Worm (Caenorhabditis elegans): ENCODE data around the gene pat-2.

Gene pat-2

DNA sequence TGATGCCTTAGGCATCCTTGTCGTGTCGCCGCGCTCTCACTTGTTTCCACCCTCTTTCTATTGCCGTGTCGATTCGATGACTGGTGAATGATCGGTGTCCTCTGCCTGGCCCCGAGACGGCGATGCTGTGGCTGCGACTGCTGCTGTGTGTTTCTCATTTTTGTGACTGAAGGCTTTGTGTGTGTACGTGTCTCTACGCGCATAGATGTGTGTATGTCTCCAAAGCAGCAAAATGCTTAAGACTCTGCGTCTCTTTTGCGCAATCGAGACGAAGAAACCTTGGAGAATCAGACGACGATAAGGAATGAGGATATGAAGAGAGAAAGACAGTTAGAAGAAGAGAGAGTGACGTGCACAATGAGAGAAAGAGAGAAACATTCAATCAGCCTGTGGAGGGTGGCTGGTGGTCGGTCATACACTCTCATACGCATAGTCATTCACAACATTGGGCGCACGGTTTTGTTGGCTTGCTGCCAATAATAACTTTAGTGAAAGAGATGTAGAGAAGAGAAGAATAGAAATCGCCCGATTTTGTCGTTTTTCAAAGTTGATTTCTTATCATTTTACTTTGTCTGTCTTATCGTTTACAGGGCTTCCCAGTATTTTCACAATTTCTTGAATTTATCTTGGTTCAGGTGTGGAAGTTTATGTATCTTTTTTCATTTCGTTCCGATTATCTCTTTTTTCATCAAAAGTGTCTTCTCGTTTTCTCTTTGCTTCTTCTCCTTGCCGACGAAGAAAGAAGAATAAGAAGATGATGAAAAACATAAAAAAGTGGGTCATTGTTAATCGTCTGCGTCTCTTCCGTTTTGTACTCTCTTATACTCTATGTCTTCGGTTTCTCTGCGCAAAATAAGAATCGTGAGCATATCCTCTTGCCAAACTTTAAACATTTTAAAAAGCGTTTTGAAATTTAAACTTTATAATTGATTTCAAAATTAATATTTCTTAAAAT lies 16.6 kb upstream of the pat-2 start (continued):
- peak; percentile 94 for TF ChIP-seq B0336.3 (GFP tag; IDR thresholded peaks at IDR 0.05)
- no peak for TF ChIP-seq ccch-3 (GFP tag; optimal IDR thresholded peaks at IDR 0.05)
- no peak for TF ChIP-seq lsl-1 (GFP tag; optimal IDR thresholded peaks at IDR 0.05)
- peak; percentile 90 for TF ChIP-seq ceh-27 (GFP tag; optimal IDR thresholded peaks at IDR 0.05)
- TF ChIP-seq athp-1 (tag; optimal IDR thresholded peaks at IDR 0.05): peak; percentile 85
- peak; percentile 46 for TF ChIP-seq repo-1 (tag; optimal IDR thresholded peaks at IDR 0.05)
- TF ChIP-seq nhr-90 (tag; optimal IDR thresholded peaks at IDR 0.05): peak; percentile 85
- no peak for TF ChIP-seq T07F8.4 (tag; optimal IDR thresholded peaks at IDR 0.05)
- TF ChIP-seq hsf-1 (GFP tag; IDR thresholded peaks at IDR 0.05): no peak
- TF ChIP-seq hmg-1.2 (GFP tag; IDR thresholded peaks at IDR 0.05): peak; percentile 91
- TF ChIP-seq lag-1 (GFP tag; IDR thresholded peaks at IDR 0.05): 0 out of 2 replicates have a peak, but pooled peaks have one; percentile 56
- TF ChIP-seq F10E7.11 (tag; optimal IDR thresholded peaks at IDR 0.05): no peak
- no peak for TF ChIP-seq F52B5.7 (tag; optimal IDR thresholded peaks at IDR 0.05)
- no peak for TF ChIP-seq xnd-1 (tag; optimal IDR thresholded peaks at IDR 0.05)
- no peak for TF ChIP-seq hlh-26 (GFP tag; conservative IDR thresholded peaks at IDR 0.05)
- TF ChIP-seq mxl-1 (tag; optimal IDR thresholded peaks at IDR 0.05): no peak
- TF ChIP-seq Y67H2A.10 (GFP tag; conservative IDR thresholded peaks at IDR 0.05): no peak
- peak; percentile 77 for TF ChIP-seq ztf-18 (tag; optimal IDR thresholded peaks at IDR 0.05)
- TF ChIP-seq sea-2 (GFP tag; IDR thresholded peaks at IDR 0.05): no peak
- no peak for TF ChIP-seq hlh-12 (tag; optimal IDR thresholded peaks at IDR 0.05)
- peak; percentile 33; the same call in 1 of the 2 replicates for TF ChIP-seq rcor-1 (GFP tag; IDR thresholded peaks at IDR 0.05)
- TF ChIP-seq snpc-1.3 (tag; optimal IDR thresholded peaks at IDR 0.05; ENCODE audit: insufficient read depth): peak; percentile 48
- TF ChIP-seq lin-40 (tag; optimal IDR thresholded peaks at IDR 0.05): peak; percentile 96
- peak; percentile 98 for TF ChIP-seq atf-7 (tag; optimal IDR thresholded peaks at IDR 0.05)
- TF ChIP-seq lin-26 (GFP tag; IDR thresholded peaks at IDR 0.05): peak; percentile 75; the same call in 1 of the 2 replicates
- peak; percentile 67 for TF ChIP-seq lin-54 (GFP tag; optimal IDR thresholded peaks at IDR 0.05)
- peak; percentile 84 for TF ChIP-seq ztf-26 (tag; optimal IDR thresholded peaks at IDR 0.05)
- TF ChIP-seq aptf-3 (GFP tag; IDR thresholded peaks at IDR 0.05): no peak
- TF ChIP-seq dox-1 (GFP tag; IDR thresholded peaks at IDR 0.05): peak; percentile 88
- no peak for TF ChIP-seq nfya-1 (tag; optimal IDR thresholded peaks at IDR 0.05; ENCODE audit: borderline replicate concordance, insufficient read depth)
- peak; percentile 17; the same call in 1 of the 2 replicates for TF ChIP-seq attf-3 (GFP tag; conservative IDR thresholded peaks at IDR 0.05)
- TF ChIP-seq nhr-27 (tag; optimal IDR thresholded peaks at IDR 0.05): no peak
- no peak for TF ChIP-seq mes-4 (tag; optimal IDR thresholded peaks at IDR 0.05)
- no peak for TF ChIP-seq ZK185.1 (tag; optimal IDR thresholded peaks at IDR 0.05; ENCODE audit: poor library complexity, severe bottlenecking)
- no peak for TF ChIP-seq aptf-2 (GFP tag; conservative IDR thresholded peaks at IDR 0.05)
- TF ChIP-seq F57C9.4 (tag; optimal IDR thresholded peaks at IDR 0.05): no peak
- TF ChIP-seq pha-4 (tag; optimal IDR thresholded peaks at IDR 0.05): peak; percentile 90
- no peak for TF ChIP-seq cebp-1 (GFP tag; IDR thresholded peaks at IDR 0.05)
- peak; percentile 92 for TF ChIP-seq cebp-1 (tag; optimal IDR thresholded peaks at IDR 0.05)
- TF ChIP-seq B0019.2 (GFP tag; conservative IDR thresholded peaks at IDR 0.05): no peak
- TF ChIP-seq snpc-3.4 (tag; optimal IDR thresholded peaks at IDR 0.05): peak; percentile 53
- peak; percentile 37; the same call in 1 of the 2 replicates for TF ChIP-seq ceh-100 (GFP tag; IDR thresholded peaks at IDR 0.05)
- no peak for TF ChIP-seq mel-28 (tag; optimal IDR thresholded peaks at IDR 0.05; ENCODE audit: borderline replicate concordance)
- TF ChIP-seq madf-10 (tag; optimal IDR thresholded peaks at IDR 0.05): peak; percentile 88
- no peak for TF ChIP-seq dpl-1 (GFP tag; optimal IDR thresholded peaks at IDR 0.05)
- TF ChIP-seq zim-3 (tag; optimal IDR thresholded peaks at IDR 0.05): no peak
